Worm (Caenorhabditis elegans): ENCODE results near the gene C03G5.14.

- TF ChIP-seq med-1 (GFP tag; optimal IDR thresholded peaks at IDR 0.05; ENCODE audit: insufficient read depth): no peak
- TF ChIP-seq klf-2 (GFP tag; conservative IDR thresholded peaks at IDR 0.05): no peak
- TF ChIP-seq T22C8.4 (GFP tag; IDR thresholded peaks at IDR 0.05): no peak
- no peak for TF ChIP-seq cog-1 (tag; optimal IDR thresholded peaks at IDR 0.05)
- TF ChIP-seq flt-1 (GFP tag; IDR thresholded peaks at IDR 0.05): no peak
Measured at ce11 chrX:8499721-8500120, 22.0 kb upstream of the C03G5.14 start, which contains the start of gene grd-14.

All from whole organism, midembryonic.